Worm (Caenorhabditis elegans) whole organism, young adult: ENCODE results near the gene ergi-2.

Source experiments
- B0035.1 ChIP-seq: sonication (generic microtip); optimal IDR thresholded peaks from 2 replicates; lab custom pipeline; 2016; ENCODE audit warnings: missing genetic modification characterization, mild to moderate bottlenecking, missing compliant biosample characterization, missing genotype, missing genetic modification reagents
- F10E7.11 ChIP-seq: sonication (generic microtip); optimal IDR thresholded peaks from 2 replicates; lab custom pipeline; 2017; ENCODE audit warnings: mild to moderate bottlenecking, missing genetic modification characterization, moderate library complexity, missing compliant biosample characterization
- F23B12.7 ChIP-seq: sonication (generic microtip); optimal IDR thresholded peaks from 2 replicates; lab custom pipeline; 2017; ENCODE audit warnings: missing genetic modification characterization, mild to moderate bottlenecking, missing compliant biosample characterization, antibody characterized with exemption, moderate library complexity; ENCODE audit not compliant: insufficient read depth
- F52B5.7 ChIP-seq: sonication (generic microtip); optimal IDR thresholded peaks from 2 replicates; lab custom pipeline; 2016; ENCODE audit warnings: mild to moderate bottlenecking, missing genetic modification characterization, missing compliant biosample characterization
- F57C9.4 ChIP-seq: sonication (generic microtip); optimal IDR thresholded peaks from 2 replicates; lab custom pipeline; 2017; ENCODE audit warnings: mild to moderate bottlenecking, missing genetic modification characterization, missing compliant biosample characterization
- Y53F4B.3 ChIP-seq: fragments of 200-800 bp; sonication (Bioruptor generic); IDR thresholded peaks from 2 replicates; pipeline ENCODE4 v1.3.6; 2022; ENCODE audit warnings: missing genetic modification reagents, missing genetic modification characterization, missing compliant biosample characterization
- Y79H2A.3 ChIP-seq: fragments of 200-800 bp; sonication (Bioruptor generic); conservative IDR thresholded peaks from 2 replicates; pipeline ENCODE4 v1.3.6; 2022; ENCODE audit warnings: missing genetic modification reagents, missing genetic modification characterization, missing compliant biosample characterization
- Y95B8A.8 ChIP-seq: fragments of 200-800 bp; sonication (Bioruptor generic); IDR thresholded peaks from 2 replicates; pipeline ENCODE4 v1.3.6; 2022; ENCODE audit warnings: missing genetic modification reagents, missing genetic modification characterization, missing compliant biosample characterization
- aptf-2 ChIP-seq: fragments of 200-800 bp; sonication (Bioruptor generic); conservative IDR thresholded peaks from 2 replicates; pipeline ENCODE4 v1.3.6; 2022; ENCODE audit warnings: missing genetic modification reagents, missing genetic modification characterization, missing compliant biosample characterization
- attf-3 ChIP-seq: fragments of 200-800 bp; sonication (Bioruptor generic); conservative IDR thresholded peaks from 2 replicates; pipeline ENCODE4 v1.3.6; 2022; ENCODE audit warnings: missing genetic modification reagents, missing genetic modification characterization, missing compliant biosample characterization
- bed-2 ChIP-seq: fragments of 200-800 bp; sonication (Bioruptor generic); IDR thresholded peaks from 2 replicates; pipeline ENCODE4 v1.3.6; 2022; ENCODE audit warnings: missing genetic modification reagents, missing genetic modification characterization, missing compliant biosample characterization
- cebp-1 ChIP-seq, 2 experiments: fragments of 200-800 bp in 1 of 2; sonication (Bioruptor generic) in 1 of 2; sonication (generic microtip) in 1 of 2; IDR thresholded peaks in 1 of 2; optimal IDR thresholded peaks in 1 of 2; 2 replicates each; pipeline versions ENCODE4 v1.3.6 to Lab custom; 2017 to 2022; ENCODE audit warnings: missing compliant biosample characterization in 2 of 2, missing genetic modification characterization in 2 of 2, mild to moderate bottlenecking in 1 of 2, missing genetic modification reagents in 1 of 2, moderate library complexity in 1 of 2
- ceh-40 ChIP-seq: fragments of 200-800 bp; sonication (Bioruptor generic); IDR thresholded peaks from 2 replicates; pipeline ENCODE4 v1.3.6; 2022; ENCODE audit warnings: missing genetic modification characterization, missing compliant biosample characterization
- egl-18 ChIP-seq: fragments of 200-800 bp; sonication (Bioruptor generic); IDR thresholded peaks from 2 replicates; pipeline ENCODE4 v1.3.6; 2022; ENCODE audit warnings: missing genetic modification reagents, missing genetic modification characterization, missing compliant biosample characterization
- egl-44 ChIP-seq: fragments of 200-800 bp; sonication (Bioruptor generic); IDR thresholded peaks from 2 replicates; pipeline ENCODE4 v1.3.6; 2022; ENCODE audit warnings: missing genetic modification reagents, missing genetic modification characterization, missing compliant biosample characterization
- ets-4 ChIP-seq: fragments of 200-800 bp; sonication (Bioruptor generic); optimal IDR thresholded peaks from 2 replicates; lab custom pipeline; 2018; ENCODE audit warnings: mild to moderate bottlenecking, missing genetic modification characterization, missing compliant biosample characterization
- fkh-3 ChIP-seq: sonication (generic microtip); optimal IDR thresholded peaks from 2 replicates; lab custom pipeline; 2016; ENCODE audit warnings: mild to moderate bottlenecking, missing genetic modification characterization, missing compliant biosample characterization
- madf-6 ChIP-seq: fragments of 200-800 bp; sonication (Bioruptor generic); IDR thresholded peaks from 2 replicates; pipeline ENCODE4 v1.3.6; 2022; ENCODE audit warnings: missing genetic modification reagents, missing genetic modification characterization, missing compliant biosample characterization
- madf-8 ChIP-seq: fragments of 200-800 bp; sonication (Bioruptor generic); conservative IDR thresholded peaks from 2 replicates; pipeline ENCODE4 v1.3.6; 2022; ENCODE audit warnings: missing genetic modification reagents, missing genetic modification characterization, missing compliant biosample characterization
- mes-4 ChIP-seq: sonication (generic microtip); optimal IDR thresholded peaks from 2 replicates; lab custom pipeline; 2016; ENCODE audit warnings: missing genotype, missing genetic modification characterization, missing compliant biosample characterization
- nfyb-1 ChIP-seq: fragments of 200-800 bp; sonication (Bioruptor generic); IDR thresholded peaks from 2 replicates; pipeline ENCODE4 v1.3.6; 2022; ENCODE audit warnings: missing genetic modification reagents, missing genetic modification characterization, missing compliant biosample characterization
- nhr-120 ChIP-seq: fragments of 200-800 bp; sonication (Bioruptor generic); IDR thresholded peaks from 2 replicates; pipeline ENCODE4 v1.3.6; 2022; ENCODE audit warnings: missing genetic modification characterization, missing compliant biosample characterization
- nhr-27 ChIP-seq: fragments of 200-800 bp; sonication (Bioruptor generic); optimal IDR thresholded peaks from 2 replicates; lab custom pipeline; 2018; ENCODE audit warnings: mild to moderate bottlenecking, missing genetic modification characterization, moderate library complexity, missing compliant biosample characterization
- pbrm-1 ChIP-seq: fragments of 200-800 bp; sonication (Bioruptor generic); IDR thresholded peaks from 2 replicates; pipeline ENCODE4 v1.3.6; 2022; ENCODE audit warnings: missing genetic modification reagents, missing genetic modification characterization, missing compliant biosample characterization
- rcor-1 ChIP-seq: fragments of 200-800 bp; sonication (Bioruptor generic); IDR thresholded peaks from 2 replicates; pipeline ENCODE4 v1.3.6; 2022; ENCODE audit warnings: missing genetic modification reagents, missing genetic modification characterization, missing compliant biosample characterization
- rec-8 ChIP-seq, 2 experiments: sonication (generic microtip); optimal IDR thresholded peaks; 2 replicates each; lab custom pipeline; 2016; ENCODE audit warnings: mild to moderate bottlenecking in 2 of 2, missing genetic modification characterization in 2 of 2, missing genetic modification reagents in 2 of 2, missing genotype in 2 of 2, missing biosample characterization in 1 of 2, missing compliant biosample characterization in 1 of 2, moderate library complexity in 1 of 2
- sdz-38 ChIP-seq: sonication (generic microtip); optimal IDR thresholded peaks from 2 replicates; lab custom pipeline; 2016; ENCODE audit warnings: missing genotype, missing genetic modification characterization, missing compliant biosample characterization
- snpc-1.1 ChIP-seq: sonication (generic microtip); optimal IDR thresholded peaks from 2 replicates; lab custom pipeline; 2017; ENCODE audit warnings: missing genetic modification characterization, mild to moderate bottlenecking, missing compliant biosample characterization, antibody characterized with exemption, moderate library complexity, missing genotype, missing genetic modification reagents; ENCODE audit not compliant: insufficient read depth
- somi-1 ChIP-seq: fragments of 200-800 bp; sonication (Bioruptor generic); optimal IDR thresholded peaks from 2 replicates; lab custom pipeline; 2018; ENCODE audit warnings: mild to moderate bottlenecking, missing genetic modification characterization, missing compliant biosample characterization
- sptf-2 ChIP-seq: fragments of 200-800 bp; sonication (Bioruptor generic); optimal IDR thresholded peaks from 2 replicates; lab custom pipeline; 2018; ENCODE audit warnings: mild to moderate bottlenecking, missing genetic modification characterization, missing compliant biosample characterization
- unc-130 ChIP-seq: sonication (generic microtip); optimal IDR thresholded peaks from 2 replicates; lab custom pipeline; 2016; ENCODE audit warnings: missing genetic modification reagents, missing genetic modification characterization, missing compliant biosample characterization
- zim-3 ChIP-seq: sonication (generic microtip); optimal IDR thresholded peaks from 2 replicates; lab custom pipeline; 2017; ENCODE audit warnings: mild to moderate bottlenecking, missing genetic modification characterization, moderate library complexity, missing compliant biosample characterization
- ztf-25 ChIP-seq: fragments of 200-800 bp; sonication (Bioruptor generic); IDR thresholded peaks from 2 replicates; pipeline ENCODE4 v1.3.6; 2022; ENCODE audit warnings: missing genetic modification reagents, missing genetic modification characterization, missing compliant biosample characterization
- ztf-28 ChIP-seq: fragments of 200-800 bp; sonication (Bioruptor generic); IDR thresholded peaks from 2 replicates; pipeline ENCODE4 v1.3.6; 2022; ENCODE audit warnings: missing genetic modification reagents, missing genetic modification characterization, missing compliant biosample characterization
- ztf-6 ChIP-seq: fragments of 200-800 bp; sonication (Bioruptor generic); IDR thresholded peaks from 2 replicates; pipeline ENCODE4 v1.3.6; 2022; ENCODE audit warnings: missing genetic modification reagents, missing genetic modification characterization, missing compliant biosample characterization

The ergi-2 gene

DNA sequence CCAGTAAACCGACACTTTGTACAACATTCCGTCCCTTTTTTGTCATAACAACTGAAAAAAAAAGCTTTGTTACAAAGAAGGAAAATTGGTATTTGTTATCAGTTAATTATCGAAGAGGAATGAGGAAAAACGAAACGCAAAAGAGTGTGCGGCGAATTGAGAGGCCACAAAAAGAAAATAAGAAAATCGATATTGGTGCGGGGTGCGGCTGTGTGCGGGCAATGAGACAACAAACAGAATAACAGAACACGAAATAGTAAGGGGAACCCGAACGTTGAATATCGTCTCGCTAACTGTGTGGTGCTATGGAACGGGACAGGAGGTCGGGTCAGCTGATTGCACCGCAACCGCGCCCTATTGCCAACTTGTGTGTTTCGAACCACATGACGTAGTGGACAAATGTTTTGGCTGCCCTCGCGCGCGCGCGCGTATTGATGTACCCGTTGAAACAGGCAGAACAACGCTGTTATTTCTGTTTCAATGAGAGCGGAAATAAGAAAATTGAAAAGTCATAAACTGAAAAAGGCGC, 33.5 kb upstream of the ergi-2 start, which contains the start of gene C18B12.4 (continued):
- TF ChIP-seq bed-2 (peak; percentile 74), madf-6 (GFP tag; lab: Robert Waterston, UW) (peak; percentile 62), Y95B8A.8 (0 out of 2 replicates have a peak, but pooled peaks have one; percentile 30), Y79H2A.3 (GFP tag; lab: Robert Waterston, UW) (no peak), sdz-38 (tag; lab: Kevin White, UChicago) (no peak), nfyb-1 (GFP tag; lab: Robert Waterston, UW) (peak; percentile 87), rcor-1 (GFP tag; lab: Robert Waterston, UW) (peak; percentile 75), pbrm-1 (GFP tag; lab: Robert Waterston, UW) (peak; percentile 66; the same call in 1 of the 2 replicates), ets-4 (GFP tag; lab: Kevin White, UChicago) (peak; percentile 21), egl-44 (GFP tag; lab: Robert Waterston, UW) (peak; percentile 77; the same call in 1 of the 2 replicates), F10E7.11 (tag; lab: Kevin White, UChicago) (no peak), rec-8 (tag; optimal IDR thresholded peaks at IDR 0.05; lab: Kevin White, UChicago) (no peak), attf-3 (GFP tag; lab: Robert Waterston, UW) (peak; percentile 70), ztf-25 (no peak), F23B12.7 (tag; lab: Kevin White, UChicago) (peak; percentile 59), nhr-27 (tag; lab: Kevin White, UChicago) (no peak), aptf-2 (no peak), Y53F4B.3 (no peak), unc-130 (GFP tag; lab: Kevin White, UChicago) (no peak), fkh-3 (tag; lab: Kevin White, UChicago) (no peak), egl-18 (no peak), mes-4 (no peak), zim-3 (tag; lab: Kevin White, UChicago) (no peak), somi-1 (GFP tag; lab: Kevin White, UChicago) (peak; percentile 85), ceh-40 (GFP tag; lab: Robert Waterston, UW) (no peak), sptf-2 (GFP tag; lab: Kevin White, UChicago) (no peak), F57C9.4 (no peak), B0035.1 (tag; lab: Kevin White, UChicago) (no peak), snpc-1.1 (tag; lab: Kevin White, UChicago) (no peak), F52B5.7 (tag; lab: Kevin White, UChicago) (peak; percentile 26), cebp-1 (GFP tag; IDR thresholded peaks at IDR 0.05; lab: Robert Waterston, UW) (peak; percentile 83), cebp-1 (tag; optimal IDR thresholded peaks at IDR 0.05; lab: Kevin White, UChicago) (peak; percentile 93), madf-8 (peak; percentile 55), ztf-28 (GFP tag; lab: Robert Waterston, UW) (no peak)
- TF ChIP-seq, all 124 proteins: peak for 54

DNA sequence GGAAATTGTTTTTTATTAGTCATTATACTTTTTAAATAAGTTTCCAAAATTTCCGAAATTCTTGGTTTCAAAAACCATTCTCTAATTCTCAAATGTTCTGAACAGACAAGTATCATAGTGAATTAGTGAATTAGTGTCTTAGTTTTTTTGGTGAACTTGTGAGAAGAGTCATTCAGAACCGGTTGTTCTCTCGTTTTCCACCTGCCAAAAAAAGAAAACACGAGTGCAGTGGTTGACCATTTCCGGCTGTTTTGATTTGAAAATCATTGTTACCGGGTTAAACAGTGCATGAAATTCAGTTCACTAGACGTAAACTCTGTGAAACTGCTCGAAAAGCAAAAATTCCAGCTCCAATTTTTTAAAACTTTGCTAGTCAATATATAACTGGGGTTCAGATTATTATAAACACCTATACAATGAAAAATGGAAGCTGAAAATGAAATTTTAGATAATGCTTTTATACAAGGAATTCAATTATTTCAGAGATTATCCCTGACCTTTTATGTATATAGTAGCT, 32.6 kb upstream of the ergi-2 start:
- TF ChIP-seq zim-3 (tag; lab: Kevin White, UChicago) (no peak), nhr-120 (no peak), ztf-6 (GFP tag; lab: Robert Waterston, UW) (no peak), F57C9.4 (no peak)
